Worm (Caenorhabditis elegans): Measurements from ENCODE around the gene F14H3.15.

F14H3.15 gene

ce11 chrV:16094862-16095261 lies 34.8 kb upstream of the F14H3.15 start:
- TF ChIP-seq zim-3 (tag; optimal IDR thresholded peaks at IDR 0.05) (no peak), dpff-1 (tag; optimal IDR thresholded peaks at IDR 0.05) (no peak), lin-40 (tag; optimal IDR thresholded peaks at IDR 0.05) (no peak), egl-44 (GFP tag; IDR thresholded peaks at IDR 0.05) (no peak), ztf-28 (GFP tag; IDR thresholded peaks at IDR 0.05) (no peak)

DNA sequence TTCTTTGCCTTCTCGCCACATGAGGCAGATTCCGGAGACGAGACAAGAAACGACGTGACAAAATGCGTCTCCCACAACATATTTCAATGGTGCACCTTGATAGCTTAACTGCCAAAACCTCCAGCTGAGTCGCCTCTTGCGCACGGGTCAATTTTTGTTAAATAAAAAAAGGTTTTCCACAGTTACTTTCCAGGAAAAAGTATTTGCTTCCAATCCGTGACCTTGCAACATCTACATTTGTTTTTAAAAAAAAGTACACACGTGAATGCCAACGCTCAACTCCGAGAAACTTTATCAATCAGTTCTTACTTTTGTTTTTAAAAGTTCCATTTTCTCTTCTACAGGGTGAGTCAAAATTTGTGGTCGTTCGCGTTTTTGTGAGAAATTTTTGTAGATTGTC lies 34.2 kb upstream of the F14H3.15 start, which contains the start of gene F22B8.7:
Gene F22B8.7, plus strand, starts transcription at position 301 of the 400 bp plus-strand sequence.
- no peak for TF ChIP-seq ccch-3 (GFP tag; optimal IDR thresholded peaks at IDR 0.05)
- no peak for TF ChIP-seq hlh-12 (tag; optimal IDR thresholded peaks at IDR 0.05)
- TF ChIP-seq snpc-4 (GFP tag; optimal IDR thresholded peaks at IDR 0.05) = no peak
- TF ChIP-seq snpc-4 (tag; optimal IDR thresholded peaks at IDR 0.05) = no peak
- TF ChIP-seq Y79H2A.3 (GFP tag; conservative IDR thresholded peaks at IDR 0.05) = no peak
- no peak for TF ChIP-seq him-1 (tag; optimal IDR thresholded peaks at IDR 0.05)
- TF ChIP-seq lin-35 (GFP tag; optimal IDR thresholded peaks at IDR 0.05) = no peak
- TF ChIP-seq ama-1 (optimal IDR thresholded peaks at IDR 0.05) = no peak
- no peak for TF ChIP-seq ama-1 (GFP tag; optimal IDR thresholded peaks at IDR 0.05)
- TF ChIP-seq F52B5.7 (tag; optimal IDR thresholded peaks at IDR 0.05) = no peak
- TF ChIP-seq F57A8.1 (GFP tag; optimal IDR thresholded peaks at IDR 0.05) = no peak
- no peak for TF ChIP-seq nhr-80 (tag; optimal IDR thresholded peaks at IDR 0.05)
- TF ChIP-seq dox-1 (GFP tag; IDR thresholded peaks at IDR 0.05) = no peak
- TF ChIP-seq B0035.1 (tag; optimal IDR thresholded peaks at IDR 0.05) = no peak
- TF ChIP-seq ztf-22 (GFP tag; optimal IDR thresholded peaks at IDR 0.05) = no peak
- no peak for TF ChIP-seq let-526 (GFP tag; IDR thresholded peaks at IDR 0.05)
- no peak for TF ChIP-seq Y56A3A.18 (GFP tag; IDR thresholded peaks at IDR 0.05)
- TF ChIP-seq Y95B8A.8 (GFP tag; IDR thresholded peaks at IDR 0.05) = no peak

- TF ChIP-seq die-1 (tag; optimal IDR thresholded peaks at IDR 0.05) (no peak), B0336.3 (GFP tag; IDR thresholded peaks at IDR 0.05) (no peak), F57C9.4 (tag; optimal IDR thresholded peaks at IDR 0.05) (no peak), madf-3 (GFP tag; IDR thresholded peaks at IDR 0.05) (no peak), unc-130 (GFP tag; optimal IDR thresholded peaks at IDR 0.05) (no peak), ceh-40 (GFP tag; IDR thresholded peaks at IDR 0.05) (no peak), T07F8.4 (tag; optimal IDR thresholded peaks at IDR 0.05) (no peak), F39B2.1 (GFP tag; IDR thresholded peaks at IDR 0.05) (no peak), Y67H2A.10 (GFP tag; conservative IDR thresholded peaks at IDR 0.05) (no peak), sptf-2 (GFP tag; optimal IDR thresholded peaks at IDR 0.05) (no peak)
These were observed 30.6 kb upstream of the F14H3.15 start, which contains the start of gene F22B8.3 for ce11 chrV:16090685-16091084. TSS of gene F22B8.3 (plus strand) at chrV:16090985.

ce11 chrV:16080678-16081077 lies 20.6 kb upstream of the F14H3.15 start:
- TF ChIP-seq tbx-9 (tag; optimal IDR thresholded peaks at IDR 0.05; ENCODE audit: borderline replicate concordance) (no peak), cebp-1 (GFP tag; IDR thresholded peaks at IDR 0.05) (no peak), cebp-1 (tag; optimal IDR thresholded peaks at IDR 0.05) (no peak), B0261.1 (tag; optimal IDR thresholded peaks at IDR 0.05) (no peak), xnd-1 (tag; optimal IDR thresholded peaks at IDR 0.05) (no peak)
